Worm (Caenorhabditis elegans): ENCODE results near the gene str-96.

DNA sequence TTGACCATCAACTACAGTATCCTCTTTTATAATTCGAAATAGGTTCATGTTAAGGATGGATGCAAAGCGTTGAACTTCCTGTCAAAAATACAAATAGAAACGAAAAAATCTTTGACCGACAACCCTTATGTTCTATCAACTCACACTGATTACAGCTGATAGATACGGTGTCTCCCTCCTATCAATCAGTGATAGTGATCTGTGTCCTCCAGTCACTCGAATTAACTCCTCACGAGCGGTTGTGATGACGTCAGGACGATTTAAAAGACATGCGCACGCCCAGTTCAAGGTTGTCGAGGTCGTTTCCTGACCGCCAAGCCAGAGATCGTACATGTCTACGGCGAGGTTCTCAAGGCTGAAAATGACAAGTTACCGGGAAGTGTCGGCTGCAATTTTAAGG, 7.8 kb downstream of the str-96 start:
- no peak for TF ChIP-seq hmbx-1 (tag; optimal IDR thresholded peaks at IDR 0.05)
- no peak for TF ChIP-seq sea-1 (GFP tag; conservative IDR thresholded peaks at IDR 0.05)
- no peak for TF ChIP-seq hmg-4 (GFP tag; optimal IDR thresholded peaks at IDR 0.05)
